Fruit fly (Drosophila melanogaster): ENCODE measurements around the gene CG9289.

dm6 chr2L:8707522-8707921 is 23.3 kb upstream of the CG9289 start:
- no peak for TF ChIP-seq CG8478 (optimal IDR thresholded peaks at IDR 0.05)
- TF ChIP-seq CTCF (optimal IDR thresholded peaks at IDR 0.05), result no peak
